Fruit fly (Drosophila melanogaster) whole organism, embryonic: Measurements from ENCODE around the gene APP-BP1.
A peak's percentile ranks its signal among the peaks of the same experiment; 100 is the strongest.

Source experiments
- Awh ChIP-seq: fragments of 200-800 bp; sonication (Bioruptor generic); IDR thresholded peaks from 2 replicates; pipeline ENCODE4, ENCODE4 v1.3.6; 2022; ENCODE audit warnings: missing biosample characterization, missing genetic modification characterization
- CG10321 ChIP-seq: fragments of 200-800 bp; sonication (Bioruptor generic); IDR thresholded peaks from 2 replicates; pipeline ENCODE4 v1.3.6; 2022; ENCODE audit warnings: missing biosample characterization, missing genetic modification characterization
- CG11456 ChIP-seq: fragments of 200-800 bp; sonication (Bioruptor generic); IDR thresholded peaks from 3 replicates; pipeline ENCODE4 v1.3.6; 2022; ENCODE audit warnings: missing biosample characterization, missing genetic modification characterization
- CG12659 ChIP-seq: fragments of 200-800 bp; sonication (Bioruptor generic); optimal IDR thresholded peaks from 3 replicates; lab custom pipeline; 2017; ENCODE audit warnings: mild to moderate bottlenecking, missing biosample characterization, missing genetic modification reagents, missing genetic modification characterization
- CG13123 ChIP-seq: fragments of 200-800 bp; sonication (Bioruptor generic); optimal IDR thresholded peaks from 2 replicates; lab custom pipeline; 2016; ENCODE audit warnings: missing biosample characterization, missing genetic modification characterization
- CG14014 ChIP-seq: fragments of 200-800 bp; sonication (Bioruptor generic); IDR thresholded peaks from 2 replicates; pipeline ENCODE4 v1.3.6; 2022; ENCODE audit warnings: missing biosample characterization, missing genetic modification characterization
- CG14710 ChIP-seq: fragments of 200-800 bp; sonication (Bioruptor generic); optimal IDR thresholded peaks from 3 replicates; lab custom pipeline; 2019; ENCODE audit warnings: missing biosample characterization, mild to moderate bottlenecking, missing genetic modification characterization, moderate library complexity
- CG14860 ChIP-seq: fragments of 200-800 bp; sonication (Bioruptor generic); IDR thresholded peaks from 3 replicates; pipeline ENCODE4 v1.3.6; 2022; ENCODE audit warnings: missing biosample characterization, missing genetic modification characterization; ENCODE audit not compliant: partially characterized antibody
- CG15514 ChIP-seq: fragments of 200-800 bp; sonication (Bioruptor generic); optimal IDR thresholded peaks from 3 replicates; lab custom pipeline; 2017; ENCODE audit warnings: missing biosample characterization, missing genetic modification characterization, mild to moderate bottlenecking, moderate library complexity, missing genetic modification reagents
- CG17328 ChIP-seq: fragments of 200-800 bp; sonication (Bioruptor generic); IDR thresholded peaks from 2 replicates; pipeline ENCODE4 v1.3.6; 2022; ENCODE audit warnings: missing biosample characterization, missing genetic modification characterization
- CG17385 ChIP-seq: fragments of 200-800 bp; sonication (Bioruptor generic); optimal IDR thresholded peaks from 3 replicates; lab custom pipeline; 2018; ENCODE audit warnings: missing biosample characterization, mild to moderate bottlenecking, missing genetic modification characterization
- CG2129 ChIP-seq: fragments of 200-800 bp; sonication (Bioruptor generic); IDR thresholded peaks from 2 replicates; pipeline ENCODE4 v1.3.6; 2022; ENCODE audit warnings: missing biosample characterization, missing genetic modification characterization; ENCODE audit not compliant: partially characterized antibody
- CG2712 ChIP-seq: fragments of 200-800 bp; optimal IDR thresholded peaks from 3 replicates; lab custom pipeline; 2019; ENCODE audit warnings: missing biosample characterization, mild to moderate bottlenecking, missing genetic modification characterization, moderate library complexity
- CG3407 ChIP-seq: fragments of 200-800 bp; sonication (Bioruptor generic); optimal IDR thresholded peaks from 2 replicates; lab custom pipeline; 2018; ENCODE audit warnings: missing biosample characterization, mild to moderate bottlenecking, missing genetic modification characterization
- CG4617 ChIP-seq: fragments of 200-800 bp; sonication (Bioruptor generic); optimal IDR thresholded peaks from 3 replicates; lab custom pipeline; 2016; ENCODE audit warnings: missing biosample characterization, missing genetic modification characterization, borderline replicate concordance
- CG6175 ChIP-seq: fragments of 200-800 bp; sonication (Bioruptor generic); IDR thresholded peaks from 3 replicates; pipeline ENCODE4 v1.3.6; 2022; ENCODE audit warnings: missing biosample characterization, missing genetic modification characterization
- CG6813 ChIP-seq: fragments of 200-800 bp; sonication (Bioruptor generic); optimal IDR thresholded peaks from 2 replicates; lab custom pipeline; 2017; ENCODE audit warnings: missing biosample characterization, missing genetic modification characterization, mild to moderate bottlenecking, moderate library complexity, missing genetic modification reagents
- CG7928 ChIP-seq: fragments of 200-800 bp; sonication (Bioruptor generic); optimal IDR thresholded peaks from 2 replicates; lab custom pipeline; 2017; ENCODE audit warnings: missing biosample characterization, mild to moderate bottlenecking, missing genetic modification characterization
- CG7963 ChIP-seq: fragments of 200-800 bp; sonication (Bioruptor generic); IDR thresholded peaks from 3 replicates; pipeline ENCODE4 v1.3.6; 2022; ENCODE audit warnings: missing biosample characterization, missing genetic modification characterization; ENCODE audit not compliant: partially characterized antibody
- CG9797 ChIP-seq: fragments of 200-800 bp; sonication (Bioruptor generic); optimal IDR thresholded peaks from 3 replicates; lab custom pipeline; 2018; ENCODE audit warnings: missing biosample characterization, mild to moderate bottlenecking, missing genetic modification characterization
- CHES-1-like ChIP-seq: fragments of 200-800 bp; sonication (Bioruptor generic); optimal IDR thresholded peaks from 2 replicates; lab custom pipeline; 2016; ENCODE audit warnings: missing biosample characterization, missing genetic modification characterization
- Dad ChIP-seq: fragments of 200-800 bp; sonication (Bioruptor generic); optimal IDR thresholded peaks from 3 replicates; lab custom pipeline; 2016; ENCODE audit warnings: missing biosample characterization, missing genetic modification characterization
- HmgZ ChIP-seq: fragments of 200-800 bp; sonication (Bioruptor generic); optimal IDR thresholded peaks from 2 replicates; lab custom pipeline; 2018; ENCODE audit warnings: missing biosample characterization, mild to moderate bottlenecking, missing genetic modification characterization
- MTF-1 ChIP-seq: fragments of 200-800 bp; sonication (Bioruptor generic); optimal IDR thresholded peaks from 2 replicates; lab custom pipeline; 2018; ENCODE audit warnings: missing biosample characterization, mild to moderate bottlenecking, missing genetic modification characterization, borderline replicate concordance
- Mad ChIP-seq: fragments of 200-800 bp; sonication (Bioruptor generic); optimal IDR thresholded peaks from 2 replicates; lab custom pipeline; 2016; ENCODE audit warnings: missing biosample characterization, missing genetic modification characterization
- Med ChIP-seq: fragments of 200-800 bp; sonication (Bioruptor generic); peaks from one replicate; lab custom pipeline; 2016; ENCODE audit warnings: missing biosample characterization, missing genetic modification characterization, mild to moderate bottlenecking, inconsistent platforms, moderate library complexity
- Mrtf ChIP-seq: fragments of 200-800 bp; sonication (Bioruptor generic); IDR thresholded peaks from 3 replicates; pipeline ENCODE4 v1.3.6; 2022; ENCODE audit warnings: missing biosample characterization, missing genetic modification characterization
- Pdp1 ChIP-seq, 2 experiments: fragments of 200-800 bp; sonication (Bioruptor generic); optimal IDR thresholded peaks; 3 replicates each; lab custom pipeline; 2016; ENCODE audit warnings: missing biosample characterization in 2 of 2, missing genetic modification characterization in 2 of 2, mild to moderate bottlenecking in 1 of 2, moderate library complexity in 1 of 2
- Sox100B ChIP-seq: fragments of 200-800 bp; sonication (Bioruptor generic); optimal IDR thresholded peaks from 3 replicates; lab custom pipeline; 2018; ENCODE audit warnings: missing biosample characterization, mild to moderate bottlenecking, missing genetic modification characterization
- Sox102F ChIP-seq: fragments of 200-800 bp; sonication (Bioruptor generic); optimal IDR thresholded peaks from 2 replicates; lab custom pipeline; 2018; ENCODE audit warnings: missing biosample characterization, mild to moderate bottlenecking, missing genetic modification characterization, moderate library complexity
- YL-1 ChIP-seq: fragments of 200-800 bp; sonication (Bioruptor generic); optimal IDR thresholded peaks from 3 replicates; lab custom pipeline; 2017; ENCODE audit warnings: missing biosample characterization, mild to moderate bottlenecking, missing genetic modification characterization
- bigmax ChIP-seq: fragments of 200-800 bp; sonication (Bioruptor generic); optimal IDR thresholded peaks from 2 replicates; lab custom pipeline; 2018; ENCODE audit warnings: missing biosample characterization, mild to moderate bottlenecking, missing genetic modification characterization
- corto ChIP-seq: fragments of 200-800 bp; sonication (Bioruptor generic); optimal IDR thresholded peaks from 2 replicates; lab custom pipeline; 2016; ENCODE audit warnings: missing biosample characterization, mild to moderate bottlenecking, missing genetic modification characterization, moderate library complexity
- crp ChIP-seq, 2 experiments: fragments of 200-800 bp; sonication (Bioruptor generic); optimal IDR thresholded peaks; 2 replicates in 1 of 2; 3 replicates in 1 of 2; lab custom pipeline; 2017; ENCODE audit warnings: missing biosample characterization in 2 of 2, missing genetic modification characterization in 2 of 2, mild to moderate bottlenecking in 1 of 2, moderate library complexity in 1 of 2
- dpn ChIP-seq, 2 experiments: fragments of 200-800 bp; sonication (Bioruptor generic); optimal IDR thresholded peaks; 3 replicates each; lab custom pipeline; 2016; ENCODE audit warnings: missing biosample characterization in 2 of 2, missing genetic modification characterization in 2 of 2
- gce ChIP-seq: fragments of 200-800 bp; sonication (Bioruptor generic); IDR thresholded peaks from 3 replicates; pipeline ENCODE4 v1.3.6; 2022; ENCODE audit warnings: missing biosample characterization, missing genetic modification characterization
- gsb-n ChIP-seq: fragments of 200-800 bp; sonication (Bioruptor generic); optimal IDR thresholded peaks from 3 replicates; lab custom pipeline; 2018; ENCODE audit warnings: missing biosample characterization, mild to moderate bottlenecking, missing genetic modification characterization
- hkb ChIP-seq, 2 experiments: fragments of 200-800 bp in 1 of 2; fragments of >200 bp in 1 of 2; sonication (Bioruptor generic) in 1 of 2; IDR thresholded peaks in 1 of 2; optimal IDR thresholded peaks in 1 of 2; 2 replicates each; pipeline versions ENCODE4 v1.3.6 to Lab custom; 2017 to 2022; ENCODE audit warnings: missing biosample characterization in 1 of 2, missing genetic modification characterization in 1 of 2
- odd ChIP-seq: fragments of 200-800 bp; sonication (Bioruptor generic); optimal IDR thresholded peaks from 2 replicates; lab custom pipeline; 2017; ENCODE audit warnings: missing biosample characterization, mild to moderate bottlenecking, missing genetic modification characterization
- pzg ChIP-seq: fragments of 200-800 bp; sonication (Bioruptor generic); optimal IDR thresholded peaks from 3 replicates; lab custom pipeline; 2018; ENCODE audit warnings: missing biosample characterization, mild to moderate bottlenecking, missing genetic modification characterization, moderate library complexity
- scrt ChIP-seq: fragments of 200-800 bp; sonication (Bioruptor generic); optimal IDR thresholded peaks from 2 replicates; lab custom pipeline; 2018; ENCODE audit warnings: missing biosample characterization, mild to moderate bottlenecking, missing genetic modification characterization, moderate library complexity
- sob ChIP-seq: fragments of 200-800 bp; sonication (Bioruptor generic); IDR thresholded peaks from 2 replicates; pipeline ENCODE4 v1.3.6; 2022; ENCODE audit warnings: missing biosample characterization, missing genetic modification characterization
- stwl ChIP-seq: fragments of 200-800 bp; sonication (Bioruptor generic); optimal IDR thresholded peaks from 3 replicates; lab custom pipeline; 2018; ENCODE audit warnings: missing biosample characterization, mild to moderate bottlenecking, missing genetic modification characterization, moderate library complexity
- toy ChIP-seq: fragments of 200-800 bp; sonication (Bioruptor generic); IDR thresholded peaks from 2 replicates; pipeline ENCODE4 v1.3.6; 2022; ENCODE audit warnings: missing biosample characterization, missing genetic modification characterization
- trem ChIP-seq: fragments of 200-800 bp; optimal IDR thresholded peaks from 3 replicates; lab custom pipeline; 2019; ENCODE audit warnings: missing biosample characterization, mild to moderate bottlenecking, missing genetic modification characterization, moderate library complexity
- trh ChIP-seq: fragments of 200-800 bp; sonication (Bioruptor generic); optimal IDR thresholded peaks from 2 replicates; lab custom pipeline; 2016; ENCODE audit warnings: missing biosample characterization, missing genetic modification characterization
- twi ChIP-seq: fragments of 200-800 bp; optimal IDR thresholded peaks from 2 replicates; lab custom pipeline; 2019; ENCODE audit warnings: missing biosample characterization, mild to moderate bottlenecking, missing genetic modification characterization, moderate library complexity
- vfl ChIP-seq: fragments of 200-800 bp; sonication (Bioruptor generic); optimal IDR thresholded peaks from 2 replicates; lab custom pipeline; 2016; ENCODE audit warnings: missing biosample characterization, missing genetic modification characterization
- wor ChIP-seq: fragments of 200-800 bp; sonication (Bioruptor generic); IDR thresholded peaks from 2 replicates; pipeline ENCODE4 v1.3.6; 2022; ENCODE audit warnings: missing biosample characterization, missing genetic modification characterization
- z ChIP-seq: fragments of 200-800 bp; sonication (Bioruptor generic); IDR thresholded peaks from 3 replicates; pipeline ENCODE4 v1.3.6; 2022; ENCODE audit warnings: missing biosample characterization, missing genetic modification characterization

Gene APP-BP1

dm6 chr3L:11109454-11109853 is 11.2 kb downstream of the APP-BP1 start, which contains the start of the genes CG34012 and emei (continued):
- TF ChIP-seq Med (no peak), twi (no peak), Mrtf (GFP tag; lab: Robert Waterston, UW) (no peak), bigmax (GFP tag; lab: Kevin White, UChicago) (peak; percentile 82), CG4617 (GFP tag; lab: Kevin White, UChicago) (peak; percentile 6), corto (GFP tag; lab: Kevin White, UChicago) (no peak), Sox102F (no peak), trh (GFP tag; lab: Kevin White, UChicago) (no peak), CG12659 (GFP tag; lab: Kevin White, UChicago) (no peak), Awh (GFP tag; lab: Robert Waterston, UW) (no peak), CG7963 (GFP tag; lab: Robert Waterston, UW) (no peak), stwl (tag; lab: Kevin White, UChicago) (peak; percentile 26), vfl (GFP tag; lab: Kevin White, UChicago) (no peak), sob (GFP tag; lab: Robert Waterston, UW) (no peak), CG10321 (GFP tag; lab: Robert Waterston, UW) (no peak), scrt (GFP tag; lab: Kevin White, UChicago) (no peak), Mad (GFP tag; lab: Kevin White, UChicago) (no peak), wor (GFP tag; lab: Robert Waterston, UW) (no peak), HmgZ (tag; lab: Kevin White, UChicago) (no peak), MTF-1 (GFP tag; lab: Kevin White, UChicago) (no peak), CG9797 (GFP tag; lab: Kevin White, UChicago) (peak; percentile 47), gsb-n (tag; lab: Kevin White, UChicago) (no peak), CG13123 (GFP tag; lab: Kevin White, UChicago) (no peak), CHES-1-like (no peak), CG14014 (no peak), CG17328 (no peak), trem (tag; lab: Kevin White, UChicago) (peak; percentile 10), pzg (GFP tag; lab: Kevin White, UChicago) (peak; percentile 43), CG2712 (tag; lab: Kevin White, UChicago) (no peak), CG6813 (no peak), CG14710 (tag; lab: Kevin White, UChicago) (peak; percentile 60), Dad (no peak), toy (GFP tag; lab: Robert Waterston, UW) (no peak), CG3407 (GFP tag; lab: Kevin White, UChicago) (no peak), gce (no peak), YL-1 (peak; percentile 26), Sox100B (GFP tag; lab: Kevin White, UChicago) (no peak), z (GFP tag; lab: Robert Waterston, UW) (no peak), CG14860 (GFP tag; lab: Robert Waterston, UW) (no peak), Pdp1 (GFP tag; optimal IDR thresholded peaks at IDR 0.05; lab: Kevin White, UChicago) (peak in 1 of 2 experiments; percentile 6), odd (GFP tag; lab: Kevin White, UChicago) (no peak), CG6175 (GFP tag; lab: Robert Waterston, UW) (no peak), CG17385 (GFP tag; lab: Kevin White, UChicago) (no peak), dpn (GFP tag; optimal IDR thresholded peaks at IDR 0.05; lab: Kevin White, UChicago) (no peak), crp (GFP tag; optimal IDR thresholded peaks at IDR 0.05; lab: Kevin White, UChicago) (no peak), CG2129 (GFP tag; lab: Robert Waterston, UW) (no peak), CG7928 (GFP tag; lab: Kevin White, UChicago) (no peak), hkb (optimal IDR thresholded peaks at IDR 0.05; lab: Kevin White, UChicago) (no peak), hkb (GFP tag; IDR thresholded peaks at IDR 0.05; lab: Robert Waterston, UW) (no peak), CG15514 (peak; percentile 79), CG11456 (GFP tag; lab: Robert Waterston, UW) (no peak)
